Worm (Caenorhabditis elegans) whole organism, L2 larva: ENCODE results near the gene coh-3.

Source experiments
- ama-1 ChIP-seq: fragments of 150-350 bp; optimal IDR thresholded peaks from 2 replicates; lab custom pipeline; 2018; ENCODE audit warnings: inconsistent platforms
- dmd-4 ChIP-seq: sonication (generic microtip); optimal IDR thresholded peaks from 2 replicates; lab custom pipeline; 2017; ENCODE audit warnings: missing biosample characterization, missing genetic modification characterization
- nhr-12 ChIP-seq: fragments of 150-350 bp; optimal IDR thresholded peaks from 2 replicates; lab custom pipeline; 2014; ENCODE audit warnings: missing biosample characterization, missing genetic modification characterization
- nhr-23 ChIP-seq: fragments of 150-350 bp; optimal IDR thresholded peaks from 2 replicates; lab custom pipeline; 2014; ENCODE audit warnings: missing biosample characterization, missing genetic modification reagents, missing genetic modification characterization

- no peak for TF ChIP-seq ama-1 (lab: Kevin White, UChicago)
- no peak for TF ChIP-seq dmd-4 (tag; lab: Kevin White, UChicago)
- TF ChIP-seq nhr-23 (tag; lab: Kevin White, UChicago), result no peak
- no peak for TF ChIP-seq nhr-12 (tag; lab: Kevin White, UChicago)
These were observed 31.2 kb upstream of the coh-3 start for ce11 chrV:14426013-14426412.
